Worm (Caenorhabditis elegans) whole organism, young adult: ENCODE results near the gene fbxa-54.

ENCODE experiments used
- C17E4.6 ChIP-seq: fragments of 200-800 bp; sonication (Bioruptor generic); IDR thresholded peaks from 2 replicates; pipeline ENCODE4 v1.3.6; 2022; ENCODE audit warnings: missing genetic modification reagents, missing genetic modification characterization, missing compliant biosample characterization
- Y56A3A.18 ChIP-seq: fragments of 200-800 bp; sonication (Bioruptor generic); IDR thresholded peaks from 2 replicates; pipeline ENCODE4 v1.3.6; 2022; ENCODE audit warnings: missing genetic modification reagents, missing genetic modification characterization, missing compliant biosample characterization
- ets-4 ChIP-seq: fragments of 200-800 bp; sonication (Bioruptor generic); optimal IDR thresholded peaks from 2 replicates; lab custom pipeline; 2018; ENCODE audit warnings: mild to moderate bottlenecking, missing genetic modification characterization, missing compliant biosample characterization
- lin-26 ChIP-seq: fragments of 200-800 bp; sonication (Bioruptor generic); IDR thresholded peaks from 2 replicates; pipeline ENCODE4 v1.3.6; 2022; ENCODE audit warnings: missing genetic modification reagents, missing genetic modification characterization, missing compliant biosample characterization
- madf-10 ChIP-seq: sonication (generic microtip); optimal IDR thresholded peaks from 2 replicates; lab custom pipeline; 2016; ENCODE audit warnings: mild to moderate bottlenecking, missing genetic modification characterization, missing compliant biosample characterization
- nfya-1 ChIP-seq: sonication (generic microtip); optimal IDR thresholded peaks from 2 replicates; lab custom pipeline; 2017; ENCODE audit warnings: antibody characterized with exemption, missing compliant biosample characterization, missing genetic modification characterization, borderline replicate concordance; ENCODE audit not compliant: insufficient read depth
- snpc-4 ChIP-seq, 5 experiments: fragments of 150-350 bp in 1 of 5; sonication (generic microtip) in 4 of 5; optimal IDR thresholded peaks; 2 replicates each; lab custom pipeline; 2014 to 2018; ENCODE audit warnings: missing genetic modification characterization in 5 of 5, missing biosample characterization in 3 of 5, antibody characterized with exemption in 2 of 5, mild to moderate bottlenecking in 2 of 5, missing compliant biosample characterization in 2 of 5, missing genotype in 2 of 5, moderate library complexity in 2 of 5, missing genetic modification reagents in 1 of 5
- unc-130 ChIP-seq: sonication (generic microtip); optimal IDR thresholded peaks from 2 replicates; lab custom pipeline; 2016; ENCODE audit warnings: missing genetic modification reagents, missing genetic modification characterization, missing compliant biosample characterization

- no peak for TF ChIP-seq Y56A3A.18 (GFP tag; lab: Robert Waterston, UW)
- TF ChIP-seq lin-26: no peak
- TF ChIP-seq nfya-1: no peak
- TF ChIP-seq unc-130 (GFP tag; lab: Kevin White, UChicago): no peak
- TF ChIP-seq snpc-4 (GFP tag; optimal IDR thresholded peaks at IDR 0.05; lab: Kevin White, UChicago): no peak
- TF ChIP-seq snpc-4 (tag; optimal IDR thresholded peaks at IDR 0.05; lab: Kevin White, UChicago): no peak
- TF ChIP-seq C17E4.6 (GFP tag; lab: Robert Waterston, UW): no peak
- TF ChIP-seq madf-10 (tag; lab: Kevin White, UChicago): no peak
- TF ChIP-seq ets-4: no peak
Measured at ce11 chrIII:938569-938968, 17.6 kb upstream of the fbxa-54 start, which contains the start of gene fbxa-22.
